Fruit fly (Drosophila melanogaster) whole organism, pupa: ENCODE measurements around the gene Ctr1B.

Experiments used
- CG10348 ChIP-seq: fragments of 200-800 bp; sonication (Bioruptor generic); IDR thresholded peaks from 2 replicates; pipeline ENCODE4 v1.3.6; 2022; ENCODE audit warnings: missing biosample characterization, missing genetic modification characterization
- CG12605 ChIP-seq: fragments of 200-800 bp; sonication (Bioruptor generic); IDR thresholded peaks from 2 replicates; pipeline ENCODE4 v1.3.6; 2022; ENCODE audit warnings: missing biosample characterization, missing genetic modification characterization
- CG13204 ChIP-seq: fragments of 200-800 bp; sonication (Bioruptor generic); optimal IDR thresholded peaks from 2 replicates; lab custom pipeline; 2018; ENCODE audit warnings: missing biosample characterization, mild to moderate bottlenecking, missing genetic modification characterization, moderate library complexity
- CG14655 ChIP-seq: fragments of 200-800 bp; sonication (Bioruptor generic); optimal IDR thresholded peaks from 3 replicates; lab custom pipeline; 2017; ENCODE audit warnings: mild to moderate bottlenecking, missing biosample characterization, missing genetic modification reagents, missing genetic modification characterization
- CG15710 ChIP-seq: fragments of 200-800 bp; sonication (Bioruptor generic); optimal IDR thresholded peaks from 2 replicates; lab custom pipeline; 2018; ENCODE audit warnings: missing biosample characterization, mild to moderate bottlenecking, missing genetic modification characterization, moderate library complexity
- CG17806 ChIP-seq: fragments of 200-800 bp; sonication (Bioruptor generic); optimal IDR thresholded peaks from 2 replicates; lab custom pipeline; 2018; ENCODE audit warnings: missing biosample characterization, mild to moderate bottlenecking, missing genetic modification characterization, moderate library complexity
- CG32121 ChIP-seq: fragments of 200-800 bp; sonication (Bioruptor generic); IDR thresholded peaks from 2 replicates; pipeline ENCODE4 v1.3.6; 2022; ENCODE audit warnings: missing biosample characterization, missing genetic modification characterization
- CG34367 ChIP-seq: fragments of 200-800 bp; sonication (Bioruptor generic); optimal IDR thresholded peaks from 2 replicates; lab custom pipeline; 2018; ENCODE audit warnings: missing biosample characterization, mild to moderate bottlenecking, missing genetic modification characterization
- CG4496 ChIP-seq: fragments of 200-800 bp; sonication (Bioruptor generic); IDR thresholded peaks from 3 replicates; pipeline ENCODE4 v1.3.6; 2022; ENCODE audit warnings: missing biosample characterization, missing genetic modification characterization
- CG8159 ChIP-seq: fragments of 200-800 bp; sonication (Bioruptor generic); optimal IDR thresholded peaks from 3 replicates; lab custom pipeline; 2018; ENCODE audit warnings: missing biosample characterization, mild to moderate bottlenecking, missing genetic modification characterization, moderate library complexity
- CG8301 ChIP-seq: fragments of 200-800 bp; sonication (Bioruptor generic); optimal IDR thresholded peaks from 2 replicates; lab custom pipeline; 2018; ENCODE audit warnings: missing biosample characterization, mild to moderate bottlenecking, missing genetic modification characterization
- CG9948 ChIP-seq: fragments of 200-800 bp; sonication (Bioruptor generic); optimal IDR thresholded peaks from 2 replicates; lab custom pipeline; 2018; ENCODE audit warnings: missing biosample characterization, mild to moderate bottlenecking, missing genetic modification characterization, moderate library complexity
- D1 ChIP-seq: fragments of 200-800 bp; sonication (Bioruptor generic); optimal IDR thresholded peaks from 2 replicates; lab custom pipeline; 2018; ENCODE audit warnings: missing biosample characterization, mild to moderate bottlenecking, missing genetic modification characterization, moderate library complexity
- EcR ChIP-seq: fragments of 200-800 bp; sonication (Bioruptor generic); optimal IDR thresholded peaks from 3 replicates; lab custom pipeline; 2019; ENCODE audit warnings: missing biosample characterization, missing genetic modification characterization, mild to moderate bottlenecking, moderate library complexity, missing genetic modification reagents
- Ets98B ChIP-seq: fragments of 200-800 bp; sonication (Bioruptor generic); IDR thresholded peaks from 2 replicates; pipeline ENCODE4 v1.3.6; 2022; ENCODE audit warnings: missing biosample characterization, missing genetic modification characterization
- Pif1A ChIP-seq: fragments of 200-800 bp; sonication (Bioruptor generic); optimal IDR thresholded peaks from 3 replicates; lab custom pipeline; 2016; ENCODE audit warnings: missing biosample characterization, missing genetic modification characterization
- Pif1B ChIP-seq: fragments of 200-800 bp; sonication (Bioruptor generic); optimal IDR thresholded peaks from 3 replicates; lab custom pipeline; 2016; ENCODE audit warnings: missing biosample characterization, missing genetic modification characterization
- Snoo ChIP-seq: fragments of 200-800 bp; sonication (Bioruptor generic); optimal IDR thresholded peaks from 3 replicates; lab custom pipeline; 2017; ENCODE audit warnings: missing biosample characterization, mild to moderate bottlenecking, missing genetic modification characterization, inconsistent platforms
- fd96Ca ChIP-seq: fragments of 200-800 bp; sonication (Bioruptor generic); IDR thresholded peaks from 3 replicates; pipeline ENCODE4 v1.3.6; 2022; ENCODE audit warnings: missing biosample characterization, missing genetic modification characterization
- gl ChIP-seq: fragments of 200-800 bp; sonication (Bioruptor generic); optimal IDR thresholded peaks from 2 replicates; lab custom pipeline; 2018; ENCODE audit warnings: missing biosample characterization, mild to moderate bottlenecking, missing genetic modification characterization
- rn ChIP-seq: fragments of 200-800 bp; sonication (Bioruptor generic); IDR thresholded peaks from 2 replicates; pipeline ENCODE4 v1.3.6; 2022; ENCODE audit warnings: missing biosample characterization, missing genetic modification characterization

The Ctr1B gene

dm6 chr3R:8354969-8355368 is 37.6 kb downstream of the Ctr1B start:
- peak; percentile 50 for TF ChIP-seq Snoo
- TF ChIP-seq CG14655 (GFP tag; lab: Kevin White, UChicago) = peak; percentile 58
- TF ChIP-seq CG34367 = peak; percentile 68
- TF ChIP-seq CG13204 = no peak
- no peak for TF ChIP-seq EcR (GFP tag; lab: Kevin White, UChicago)
- peak; percentile 91 for TF ChIP-seq fd96Ca (GFP tag; lab: Robert Waterston, UW)
- no peak for TF ChIP-seq D1 (tag; lab: Kevin White, UChicago)
- peak; percentile 89 for TF ChIP-seq Pif1A (GFP tag; lab: Kevin White, UChicago)
- peak; percentile 77 for TF ChIP-seq CG8301
- peak; percentile 86 for TF ChIP-seq CG15710 (tag; lab: Kevin White, UChicago)
- peak; percentile 96 for TF ChIP-seq CG32121 (GFP tag; lab: Robert Waterston, UW)
- TF ChIP-seq gl = peak; percentile 41
- peak; percentile 83 for TF ChIP-seq rn (GFP tag; lab: Robert Waterston, UW)
- TF ChIP-seq CG10348 = peak; percentile 93
- TF ChIP-seq CG9948 (tag; lab: Kevin White, UChicago) = peak; percentile 64
- TF ChIP-seq Ets98B (GFP tag; lab: Robert Waterston, UW) = peak; percentile 90
- TF ChIP-seq CG8159 (tag; lab: Kevin White, UChicago) = peak; percentile 85
- peak; percentile 85 for TF ChIP-seq CG12605 (GFP tag; lab: Robert Waterston, UW)
- peak; percentile 83 for TF ChIP-seq Pif1B (GFP tag; lab: Kevin White, UChicago)
- TF ChIP-seq CG17806 (tag; lab: Kevin White, UChicago) = peak; percentile 81
- TF ChIP-seq CG4496 = peak; percentile 90

- TF ChIP-seq CG34367 (peak; percentile 82), D1 (tag; lab: Kevin White, UChicago) (peak; percentile 70), CG13204 (peak; percentile 30), CG8301 (peak; percentile 87), CG4496 (peak; percentile 93), Pif1A (GFP tag; lab: Kevin White, UChicago) (peak; percentile 95), CG9948 (tag; lab: Kevin White, UChicago) (peak; percentile 89), CG8159 (tag; lab: Kevin White, UChicago) (peak; percentile 88), gl (peak; percentile 70), CG17806 (tag; lab: Kevin White, UChicago) (peak; percentile 91), CG14655 (GFP tag; lab: Kevin White, UChicago) (no peak), rn (GFP tag; lab: Robert Waterston, UW) (peak; percentile 67), Pif1B (GFP tag; lab: Kevin White, UChicago) (peak; percentile 91), EcR (GFP tag; lab: Kevin White, UChicago) (peak; percentile 20), CG32121 (GFP tag; lab: Robert Waterston, UW) (peak; percentile 82), Snoo (peak; percentile 43), Ets98B (GFP tag; lab: Robert Waterston, UW) (peak; percentile 87), CG15710 (tag; lab: Kevin White, UChicago) (peak; percentile 85), CG10348 (peak; percentile 17; the same call in 1 of the 2 replicates), CG12605 (GFP tag; lab: Robert Waterston, UW) (peak; percentile 55), fd96Ca (GFP tag; lab: Robert Waterston, UW) (peak; percentile 81)
These were observed 38.2 kb downstream of the Ctr1B start for dm6 chr3R:8355579-8355978.

dm6 chr3R:8356626-8357290 is 39.3 kb downstream of the Ctr1B start, which contains the start of gene stck:
TSS of gene stck (plus strand) at chr3R:8356978.
- TF ChIP-seq CG10348 (no peak), CG8159 (tag; lab: Kevin White, UChicago) (peak; percentile 12)
- TF ChIP-seq, all 21 proteins: peak for 1

dm6 chr3R:8357372-8357992 is 40.1 kb downstream of the Ctr1B start:
- TF ChIP-seq EcR (GFP tag; lab: Kevin White, UChicago) (no peak), D1 (tag; lab: Kevin White, UChicago) (no peak), Snoo (no peak), Ets98B (GFP tag; lab: Robert Waterston, UW) (no peak), CG34367 (no peak), CG32121 (GFP tag; lab: Robert Waterston, UW) (no peak), CG9948 (tag; lab: Kevin White, UChicago) (no peak), CG15710 (tag; lab: Kevin White, UChicago) (no peak), CG12605 (GFP tag; lab: Robert Waterston, UW) (no peak), CG13204 (no peak), CG4496 (no peak), CG10348 (no peak), fd96Ca (GFP tag; lab: Robert Waterston, UW) (no peak)

- TF ChIP-seq EcR (GFP tag; lab: Kevin White, UChicago) = peak; percentile 5
- no peak for TF ChIP-seq CG12605 (GFP tag; lab: Robert Waterston, UW)
- TF ChIP-seq D1 (tag; lab: Kevin White, UChicago) = no peak
- TF ChIP-seq CG34367 = no peak
- no peak for TF ChIP-seq Pif1A (GFP tag; lab: Kevin White, UChicago)
These were observed 40.6 kb downstream of the Ctr1B start for dm6 chr3R:8358004-8358403.
